Fruit fly (Drosophila melanogaster): ENCODE results near the gene CG42750.

CG42750 gene

dm6 chr2L:18147511-18148072, 128.0 kb downstream of the CG42750 start (continued):
- no peak for TF ChIP-seq CG1792 (GFP tag; optimal IDR thresholded peaks at IDR 0.05)
- no peak for TF ChIP-seq CG15011 (GFP tag; optimal IDR thresholded peaks at IDR 0.05)
- TF ChIP-seq BtbVII (GFP tag; optimal IDR thresholded peaks at IDR 0.05) = peak; percentile 9
- TF ChIP-seq Oaz (GFP tag; IDR thresholded peaks at IDR 0.05) = no peak
- TF ChIP-seq Vsx1 (GFP tag; optimal IDR thresholded peaks at IDR 0.05) = peak; percentile 49
- no peak for TF ChIP-seq CG2129 (GFP tag; IDR thresholded peaks at IDR 0.05; ENCODE audit: partially characterized antibody)
- TF ChIP-seq Rfx (GFP tag; IDR thresholded peaks at IDR 0.05) = no peak
- TF ChIP-seq CG32772 (GFP tag; IDR thresholded peaks at IDR 0.05) = no peak
- peak in 1 of 2 experiments; percentile 29 for TF ChIP-seq Pdp1 (GFP tag; optimal IDR thresholded peaks at IDR 0.05)
- TF ChIP-seq pan (optimal IDR thresholded peaks at IDR 0.05) = no peak
- TF ChIP-seq pan (GFP tag; optimal IDR thresholded peaks at IDR 0.05 in 1 of 2, IDR thresholded peaks at IDR 0.05 in 1 of 2) = no peak
- TF ChIP-seq CG34376 (GFP tag; optimal IDR thresholded peaks at IDR 0.05) = peak; percentile 89
- TF ChIP-seq ro (GFP tag; IDR thresholded peaks at IDR 0.05) = no peak
- no peak for TF ChIP-seq Mrtf (GFP tag; IDR thresholded peaks at IDR 0.05)
- no peak for TF ChIP-seq Hsf (GFP tag; optimal IDR thresholded peaks at IDR 0.05)
- no peak for TF ChIP-seq nom (GFP tag; optimal IDR thresholded peaks at IDR 0.05)
- no peak for TF ChIP-seq pros (GFP tag; optimal IDR thresholded peaks at IDR 0.05)
- TF ChIP-seq CG7963 (GFP tag; IDR thresholded peaks at IDR 0.05; ENCODE audit: partially characterized antibody) = no peak
- TF ChIP-seq hth (optimal IDR thresholded peaks at IDR 0.05) = no peak
- peak; percentile 88 for TF ChIP-seq cwo (GFP tag; optimal IDR thresholded peaks at IDR 0.05)
- no peak for TF ChIP-seq CG4617 (GFP tag; optimal IDR thresholded peaks at IDR 0.05; ENCODE audit: borderline replicate concordance)
- TF ChIP-seq CG11723 (GFP tag; optimal IDR thresholded peaks at IDR 0.05) = no peak
- peak; percentile 13 for TF ChIP-seq B-H2 (GFP tag; optimal IDR thresholded peaks at IDR 0.05)
- peak; percentile 97 for TF ChIP-seq grn (GFP tag; optimal IDR thresholded peaks at IDR 0.05)
- TF ChIP-seq CG34224 (GFP tag; IDR thresholded peaks at IDR 0.05; ENCODE audit: partially characterized antibody) = no peak
- TF ChIP-seq sna (GFP tag; IDR thresholded peaks at IDR 0.05; ENCODE audit: partially characterized antibody) = no peak
- no peak for TF ChIP-seq CG3163 (GFP tag; optimal IDR thresholded peaks at IDR 0.05)
- no peak for TF ChIP-seq Ssrp (tag; optimal IDR thresholded peaks at IDR 0.05)
- TF ChIP-seq Stat92E (GFP tag; optimal IDR thresholded peaks at IDR 0.05) = peak in 1 of 3 experiments; percentile 72
- TF ChIP-seq jing (GFP tag; optimal IDR thresholded peaks at IDR 0.05) = no peak
- TF ChIP-seq pum (GFP tag; optimal IDR thresholded peaks at IDR 0.05) = no peak
- TF ChIP-seq CG8290 (GFP tag; optimal IDR thresholded peaks at IDR 0.05) = no peak
- TF ChIP-seq CG8290 (tag; optimal IDR thresholded peaks at IDR 0.05) = peak in 1 of 2 experiments; percentile 22
- TF ChIP-seq pita (GFP tag; optimal IDR thresholded peaks at IDR 0.05) = no peak
- peak; percentile 32 for TF ChIP-seq CG15479 (GFP tag; optimal IDR thresholded peaks at IDR 0.05)
- peak; percentile 32 for TF ChIP-seq Hmr (GFP tag; optimal IDR thresholded peaks at IDR 0.05)
- TF ChIP-seq Taf1 (GFP tag; IDR thresholded peaks at IDR 0.05) = no peak
- TF ChIP-seq CG12236 (GFP tag; optimal IDR thresholded peaks at IDR 0.05) = no peak
- no peak for TF ChIP-seq ewg (GFP tag; optimal IDR thresholded peaks at IDR 0.05)
- TF ChIP-seq GATAe (GFP tag; conservative IDR thresholded peaks at IDR 0.05) = peak; percentile 95
- TF ChIP-seq CG8765 (GFP tag; IDR thresholded peaks at IDR 0.05) = no peak
- TF ChIP-seq D (optimal IDR thresholded peaks at IDR 0.05) = no peak
- no peak for TF ChIP-seq D (GFP tag; optimal IDR thresholded peaks at IDR 0.05)
- no peak for TF ChIP-seq Asciz (GFP tag; optimal IDR thresholded peaks at IDR 0.05)
- TF ChIP-seq CG7271 (tag; optimal IDR thresholded peaks at IDR 0.05) = no peak
- TF ChIP-seq cato (GFP tag; optimal IDR thresholded peaks at IDR 0.05; ENCODE audit: borderline replicate concordance) = no peak
- no peak for TF ChIP-seq abd-A (tag; optimal IDR thresholded peaks at IDR 0.05)
- no peak for TF ChIP-seq Mad (GFP tag; optimal IDR thresholded peaks at IDR 0.05)
- no peak for TF ChIP-seq CG12219 (GFP tag; optimal IDR thresholded peaks at IDR 0.05)
- TF ChIP-seq br (optimal IDR thresholded peaks at IDR 0.05) = no peak
- no peak for TF ChIP-seq fd102C (GFP tag; optimal IDR thresholded peaks at IDR 0.05)

Measured in whole organism, embryonic.